Worm (Caenorhabditis elegans) whole organism, late embryonic: ENCODE data around the gene F18A1.1.
A peak's percentile ranks its signal among the peaks of the same experiment; 100 is the strongest.

Experiments used
- T23F11.4 ChIP-seq: fragments of 200-800 bp; sonication (Bioruptor generic); optimal IDR thresholded peaks from 2 replicates; lab custom pipeline; 2018; ENCODE audit warnings: mild to moderate bottlenecking, missing genetic modification characterization, missing compliant biosample characterization
- ama-1 ChIP-seq: fragments of 150-350 bp; optimal IDR thresholded peaks from 2 replicates; lab custom pipeline; 2014
- ceh-2 ChIP-seq: sonication (generic microtip); optimal IDR thresholded peaks from 2 replicates; lab custom pipeline; 2016; ENCODE audit warnings: missing genotype, missing genetic modification characterization, missing compliant biosample characterization
- ceh-9 ChIP-seq: sonication (generic microtip); optimal IDR thresholded peaks from 2 replicates; lab custom pipeline; 2016; ENCODE audit warnings: mild to moderate bottlenecking, missing genetic modification characterization, inconsistent platforms, missing compliant biosample characterization
- fkh-6 ChIP-seq: sonication (generic microtip); optimal IDR thresholded peaks from 2 replicates; lab custom pipeline; 2016; ENCODE audit warnings: missing genetic modification characterization, missing compliant biosample characterization
- gmeb-2 ChIP-seq: sonication (generic microtip); optimal IDR thresholded peaks from 2 replicates; lab custom pipeline; 2016; ENCODE audit warnings: missing genetic modification characterization, inconsistent platforms, missing compliant biosample characterization
- hlh-30 ChIP-seq: sonication (generic microtip); optimal IDR thresholded peaks from 2 replicates; lab custom pipeline; 2017; ENCODE audit warnings: antibody characterized with exemption, missing genetic modification characterization, missing compliant biosample characterization; ENCODE audit not compliant: insufficient read depth
- nfya-1 ChIP-seq: sonication (generic microtip); optimal IDR thresholded peaks from 2 replicates; lab custom pipeline; 2017; ENCODE audit warnings: missing genetic modification characterization, mild to moderate bottlenecking, missing compliant biosample characterization, antibody characterized with exemption, moderate library complexity
- nhr-11 ChIP-seq: fragments of 150-350 bp; optimal IDR thresholded peaks from 2 replicates; lab custom pipeline; 2014; ENCODE audit warnings: missing biosample characterization, missing genetic modification characterization
- pag-3 ChIP-seq: sonication (generic microtip); optimal IDR thresholded peaks from 2 replicates; lab custom pipeline; 2016; ENCODE audit warnings: missing compliant biosample characterization, missing genetic modification characterization, borderline replicate concordance
- pha-4 ChIP-seq: fragments of 150-350 bp; optimal IDR thresholded peaks from 2 replicates; lab custom pipeline; 2018; ENCODE audit warnings: missing biosample characterization, missing genetic modification reagents, missing genetic modification characterization
- ref-2 ChIP-seq: sonication (generic microtip); optimal IDR thresholded peaks from 2 replicates; lab custom pipeline; 2016; ENCODE audit warnings: missing genetic modification characterization, missing compliant biosample characterization
- unc-55 ChIP-seq: sonication (generic microtip); optimal IDR thresholded peaks from 2 replicates; lab custom pipeline; 2017; ENCODE audit warnings: missing biosample characterization, missing genetic modification reagents, missing genetic modification characterization
- zip-5 ChIP-seq: sonication (generic microtip); optimal IDR thresholded peaks from 2 replicates; lab custom pipeline; 2016; ENCODE audit warnings: missing genetic modification characterization, missing compliant biosample characterization

DNA sequence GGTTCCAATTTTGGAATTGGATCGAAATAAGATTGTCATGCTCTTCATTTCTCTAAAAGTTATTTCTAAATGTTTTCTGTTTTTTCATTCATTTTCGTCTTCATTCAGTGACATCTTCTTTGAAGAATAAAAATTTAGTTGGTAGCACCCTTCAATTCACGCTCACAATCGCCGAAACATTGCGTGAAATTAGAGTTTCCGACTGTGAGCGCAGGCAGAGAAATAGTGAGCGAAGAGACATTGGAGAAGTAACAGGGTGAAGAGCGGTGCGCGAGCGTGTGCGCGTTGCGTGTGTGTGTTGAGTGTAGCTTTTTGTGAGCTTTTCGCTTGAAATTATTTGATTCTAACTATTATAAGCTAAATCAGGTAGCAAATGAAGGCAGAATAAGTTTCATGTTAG is 15.3 kb upstream of the F18A1.1 start:
- TF ChIP-seq gmeb-2 (no peak), T23F11.4 (GFP tag; lab: Kevin White, UChicago) (no peak), pha-4 (tag; lab: Kevin White, UChicago) (no peak), ceh-9 (tag; lab: Kevin White, UChicago) (no peak), ceh-2 (tag; lab: Kevin White, UChicago) (no peak), ama-1 (lab: Kevin White, UChicago) (no peak), nfya-1 (peak; percentile 59), ref-2 (tag; lab: Kevin White, UChicago) (no peak), unc-55 (no peak), zip-5 (tag; lab: Kevin White, UChicago) (no peak), pag-3 (tag; lab: Kevin White, UChicago) (no peak), fkh-6 (tag; lab: Kevin White, UChicago) (no peak), hlh-30 (tag; lab: Kevin White, UChicago) (no peak), nhr-11 (tag; lab: Kevin White, UChicago) (no peak)
